Fruit fly (Drosophila melanogaster) whole organism, embryonic: ENCODE data around the gene piwi.

ENCODE experiments used
- ATbp ChIP-seq: fragments of 200-800 bp; sonication (Bioruptor generic); optimal IDR thresholded peaks from 2 replicates; lab custom pipeline; 2017; ENCODE audit warnings: missing biosample characterization, mild to moderate bottlenecking, missing genetic modification characterization, missing genetic modification reagents
- BEAF-32 ChIP-seq: fragments of 200-800 bp; sonication (Bioruptor generic); optimal IDR thresholded peaks from 3 replicates; lab custom pipeline; 2017; ENCODE audit warnings: missing biosample characterization, missing genetic modification characterization, mild to moderate bottlenecking, moderate library complexity, missing genetic modification reagents
- Bteb2 ChIP-seq: fragments of 200-800 bp; sonication (Bioruptor generic); optimal IDR thresholded peaks from 2 replicates; lab custom pipeline; 2016; ENCODE audit warnings: missing biosample characterization, missing genetic modification characterization
- CG1024 ChIP-seq: fragments of 200-800 bp; sonication (Bioruptor generic); IDR thresholded peaks from 2 replicates; pipeline ENCODE4 v1.3.6; 2022; ENCODE audit warnings: missing biosample characterization, missing genetic modification characterization
- CG10366 ChIP-seq: fragments of 200-800 bp; sonication (Bioruptor generic); IDR thresholded peaks from 2 replicates; pipeline ENCODE4 v1.3.6; 2022; ENCODE audit warnings: missing biosample characterization, missing genetic modification characterization
- CG10565 ChIP-seq: fragments of 200-800 bp; sonication (Bioruptor generic); optimal IDR thresholded peaks from 3 replicates; lab custom pipeline; 2016; ENCODE audit warnings: missing biosample characterization, mild to moderate bottlenecking, missing genetic modification characterization
- CG11247 ChIP-seq: fragments of 200-800 bp; sonication (Bioruptor generic); IDR thresholded peaks from 2 replicates; pipeline ENCODE4 v1.3.6; 2022; ENCODE audit warnings: missing biosample characterization, missing genetic modification characterization
- CG12659 ChIP-seq: fragments of 200-800 bp; sonication (Bioruptor generic); optimal IDR thresholded peaks from 3 replicates; lab custom pipeline; 2017; ENCODE audit warnings: mild to moderate bottlenecking, missing biosample characterization, missing genetic modification reagents, missing genetic modification characterization
- CG15011 ChIP-seq: fragments of 200-800 bp; sonication (Bioruptor generic); optimal IDR thresholded peaks from 3 replicates; lab custom pipeline; 2018; ENCODE audit warnings: missing biosample characterization, mild to moderate bottlenecking, missing genetic modification characterization
- CG17361 ChIP-seq: fragments of 200-800 bp; sonication (Bioruptor generic); IDR thresholded peaks from 3 replicates; pipeline ENCODE4 v1.3.6; 2022; ENCODE audit warnings: missing biosample characterization, missing genetic modification characterization
- CG33213 ChIP-seq: fragments of 200-800 bp; sonication (Bioruptor generic); optimal IDR thresholded peaks from 3 replicates; lab custom pipeline; 2016; ENCODE audit warnings: missing biosample characterization, missing genetic modification characterization
- CG3838 ChIP-seq: fragments of 200-800 bp; sonication (Bioruptor generic); optimal IDR thresholded peaks from 3 replicates; lab custom pipeline; 2016; ENCODE audit warnings: missing biosample characterization, missing genetic modification characterization
- CG3847 ChIP-seq: fragments of 200-800 bp; sonication (Bioruptor generic); IDR thresholded peaks from 2 replicates; pipeline ENCODE4 v1.3.6; 2022; ENCODE audit warnings: missing biosample characterization, missing genetic modification characterization
- CG3995 ChIP-seq: fragments of 200-800 bp; sonication (Bioruptor generic); optimal IDR thresholded peaks from 3 replicates; lab custom pipeline; 2016; ENCODE audit warnings: missing biosample characterization, missing genetic modification characterization
- CG6765 ChIP-seq: fragments of 200-800 bp; sonication (Bioruptor generic); optimal IDR thresholded peaks from 3 replicates; lab custom pipeline; 2017; ENCODE audit warnings: missing biosample characterization, mild to moderate bottlenecking, missing genetic modification characterization
- CG7271 ChIP-seq: fragments of 200-800 bp; sonication (Bioruptor generic); optimal IDR thresholded peaks from 2 replicates; lab custom pipeline; 2018; ENCODE audit warnings: missing biosample characterization, mild to moderate bottlenecking, missing genetic modification characterization, moderate library complexity
- CG8290 ChIP-seq, 3 experiments: fragments of 200-800 bp; sonication (Bioruptor generic); optimal IDR thresholded peaks; 2 replicates each; lab custom pipeline; 2016 to 2019; ENCODE audit warnings: missing biosample characterization in 3 of 3, missing genetic modification characterization in 3 of 3, mild to moderate bottlenecking in 2 of 3, moderate library complexity in 1 of 3
- CG8478 ChIP-seq: fragments of >200 bp; optimal IDR thresholded peaks from 2 replicates; lab custom pipeline; 2018
- CG9727 ChIP-seq: fragments of 200-800 bp; sonication (Bioruptor generic); optimal IDR thresholded peaks from 3 replicates; lab custom pipeline; 2017; ENCODE audit warnings: missing biosample characterization, mild to moderate bottlenecking, missing genetic modification characterization
- CG9817 ChIP-seq: fragments of 200-800 bp; sonication (Bioruptor generic); optimal IDR thresholded peaks from 2 replicates; lab custom pipeline; 2018; ENCODE audit warnings: missing biosample characterization, mild to moderate bottlenecking, missing genetic modification characterization, moderate library complexity
- CkIIα-i1 ChIP-seq: fragments of 200-800 bp; sonication (Bioruptor generic); IDR thresholded peaks from 2 replicates; pipeline ENCODE4 v1.3.6; 2022; ENCODE audit warnings: missing biosample characterization, missing genetic modification characterization
- Dp ChIP-seq: fragments of 200-800 bp; sonication (Bioruptor generic); optimal IDR thresholded peaks from 2 replicates; lab custom pipeline; 2018; ENCODE audit warnings: missing biosample characterization, mild to moderate bottlenecking, missing genetic modification characterization, moderate library complexity
- ERR ChIP-seq: fragments of 200-800 bp; sonication (Bioruptor generic); optimal IDR thresholded peaks from 2 replicates; lab custom pipeline; 2016; ENCODE audit warnings: missing biosample characterization, missing genetic modification characterization
- Fer3 ChIP-seq: fragments of 200-800 bp; sonication (Bioruptor generic); optimal IDR thresholded peaks from 2 replicates; lab custom pipeline; 2018; ENCODE audit warnings: missing biosample characterization, mild to moderate bottlenecking, missing genetic modification characterization, moderate library complexity
- Hr3 ChIP-seq: fragments of 200-800 bp; sonication (Bioruptor generic); optimal IDR thresholded peaks from 3 replicates; lab custom pipeline; 2016; ENCODE audit warnings: missing biosample characterization, missing genetic modification characterization
- Hr39 ChIP-seq: fragments of >200 bp; optimal IDR thresholded peaks from 2 replicates; lab custom pipeline; 2017
- MTF-1 ChIP-seq: fragments of 200-800 bp; sonication (Bioruptor generic); optimal IDR thresholded peaks from 2 replicates; lab custom pipeline; 2018; ENCODE audit warnings: missing biosample characterization, mild to moderate bottlenecking, missing genetic modification characterization, borderline replicate concordance
- NFAT ChIP-seq: fragments of 200-800 bp; sonication (Bioruptor generic); IDR thresholded peaks from 2 replicates; pipeline ENCODE4 v1.3.6; 2022; ENCODE audit warnings: missing biosample characterization, missing genetic modification characterization
- NK7.1 ChIP-seq: fragments of 200-800 bp; sonication (Bioruptor generic); optimal IDR thresholded peaks from 3 replicates; lab custom pipeline; 2016; ENCODE audit warnings: missing biosample characterization, missing genetic modification characterization
- Neu2 ChIP-seq: fragments of 200-800 bp; sonication (Bioruptor generic); optimal IDR thresholded peaks from 3 replicates; lab custom pipeline; 2016; ENCODE audit warnings: missing biosample characterization, missing genetic modification characterization, borderline replicate concordance
- Oaz ChIP-seq: fragments of 200-800 bp; sonication (Bioruptor generic); IDR thresholded peaks from 2 replicates; pipeline ENCODE4 v1.3.6; 2022; ENCODE audit warnings: missing biosample characterization, missing genetic modification characterization
- Scr ChIP-seq: fragments of 200-800 bp; sonication (Bioruptor generic); IDR thresholded peaks from 2 replicates; pipeline ENCODE4 v1.3.6; 2022; ENCODE audit warnings: missing biosample characterization, missing genetic modification characterization; ENCODE audit not compliant: partially characterized antibody
- TFAM ChIP-seq: fragments of 200-800 bp; sonication (Bioruptor generic); optimal IDR thresholded peaks from 2 replicates; lab custom pipeline; 2017; ENCODE audit warnings: missing biosample characterization, missing genetic modification characterization, inconsistent platforms
- Usf ChIP-seq: fragments of 200-800 bp; sonication (Bioruptor generic); optimal IDR thresholded peaks from 2 replicates; lab custom pipeline; 2017; ENCODE audit warnings: missing genotype, missing biosample characterization, missing genetic modification characterization
- YL-1 ChIP-seq: fragments of 200-800 bp; sonication (Bioruptor generic); optimal IDR thresholded peaks from 3 replicates; lab custom pipeline; 2017; ENCODE audit warnings: missing biosample characterization, mild to moderate bottlenecking, missing genetic modification characterization
- ap ChIP-seq: fragments of 200-800 bp; sonication (Bioruptor generic); IDR thresholded peaks from 2 replicates; pipeline ENCODE4 v1.3.6; 2022; ENCODE audit warnings: missing biosample characterization, missing genetic modification characterization
- chif ChIP-seq, 2 experiments: fragments of 200-800 bp; sonication (Bioruptor generic); optimal IDR thresholded peaks; 3 replicates each; lab custom pipeline; 2016; ENCODE audit warnings: missing biosample characterization in 2 of 2, missing genetic modification characterization in 2 of 2
- crol ChIP-seq: fragments of 200-800 bp; sonication (Bioruptor generic); IDR thresholded peaks from 2 replicates; pipeline ENCODE4 v1.3.6; 2022; ENCODE audit warnings: missing biosample characterization, missing genetic modification characterization
- fd102C ChIP-seq: fragments of 200-800 bp; sonication (Bioruptor generic); optimal IDR thresholded peaks from 2 replicates; lab custom pipeline; 2018; ENCODE audit warnings: missing biosample characterization, mild to moderate bottlenecking, missing genetic modification characterization, moderate library complexity
- gce ChIP-seq: fragments of 200-800 bp; sonication (Bioruptor generic); IDR thresholded peaks from 3 replicates; pipeline ENCODE4 v1.3.6; 2022; ENCODE audit warnings: missing biosample characterization, missing genetic modification characterization
- grn ChIP-seq: fragments of 200-800 bp; sonication (Bioruptor generic); optimal IDR thresholded peaks from 3 replicates; lab custom pipeline; 2017; ENCODE audit warnings: missing biosample characterization, missing genetic modification characterization
- lbe ChIP-seq: fragments of 200-800 bp; sonication (Bioruptor generic); optimal IDR thresholded peaks from 2 replicates; lab custom pipeline; 2016; ENCODE audit warnings: missing biosample characterization, mild to moderate bottlenecking, missing genetic modification characterization
- lilli ChIP-seq: fragments of 200-800 bp; sonication (Bioruptor generic); optimal IDR thresholded peaks from 3 replicates; lab custom pipeline; 2016; ENCODE audit warnings: missing biosample characterization, missing genetic modification characterization
- lola ChIP-seq, 3 experiments: fragments of >200 bp in 2 of 3; fragments of 200-800 bp in 1 of 3; sonication (Bioruptor generic) in 1 of 3; optimal IDR thresholded peaks; 2 replicates each; lab custom pipeline; 2017 to 2019; ENCODE audit warnings: missing biosample characterization in 3 of 3, missing genetic modification characterization in 3 of 3, mild to moderate bottlenecking in 1 of 3, moderate library complexity in 1 of 3
- peb ChIP-seq: fragments of 200-800 bp; sonication (Bioruptor generic); IDR thresholded peaks from 2 replicates; pipeline ENCODE4 v1.3.6; 2022; ENCODE audit warnings: missing biosample characterization, missing genetic modification characterization
- phol ChIP-seq: fragments of 200-800 bp; sonication (Bioruptor generic); optimal IDR thresholded peaks from 3 replicates; lab custom pipeline; 2018; ENCODE audit warnings: missing biosample characterization, mild to moderate bottlenecking, missing genetic modification characterization, moderate library complexity
- repo ChIP-seq: fragments of 200-800 bp; sonication (Bioruptor generic); optimal IDR thresholded peaks from 2 replicates; lab custom pipeline; 2016; ENCODE audit warnings: missing biosample characterization, missing genetic modification characterization
- sens-2 ChIP-seq: fragments of 200-800 bp; sonication (Bioruptor generic); IDR thresholded peaks from 2 replicates; pipeline ENCODE4 v1.3.6; 2022; ENCODE audit warnings: missing biosample characterization, missing genetic modification characterization
- sug ChIP-seq: fragments of 200-800 bp; optimal IDR thresholded peaks from 2 replicates; lab custom pipeline; 2019; ENCODE audit warnings: missing biosample characterization, mild to moderate bottlenecking, missing genetic modification characterization, moderate library complexity
- trem ChIP-seq: fragments of 200-800 bp; optimal IDR thresholded peaks from 3 replicates; lab custom pipeline; 2019; ENCODE audit warnings: missing biosample characterization, mild to moderate bottlenecking, missing genetic modification characterization, moderate library complexity
- z ChIP-seq: fragments of 200-800 bp; sonication (Bioruptor generic); IDR thresholded peaks from 3 replicates; pipeline ENCODE4 v1.3.6; 2022; ENCODE audit warnings: missing biosample characterization, missing genetic modification characterization
- zen ChIP-seq: fragments of 200-800 bp; sonication (Bioruptor generic); optimal IDR thresholded peaks from 3 replicates; lab custom pipeline; 2018; ENCODE audit warnings: missing biosample characterization, mild to moderate bottlenecking, missing genetic modification characterization, moderate library complexity

Gene piwi

dm6 chr2L:10970134-10970533, 17.1 kb downstream of the piwi start, which contains the start of the genes Tmem214 and YL-1 (continued):
- TF ChIP-seq ap (GFP tag; lab: Robert Waterston, UW) (no peak), Hr39 (no peak), Bteb2 (no peak), CG1024 (GFP tag; lab: Robert Waterston, UW) (no peak), gce (no peak), CG3995 (GFP tag; lab: Kevin White, UChicago) (peak; percentile 17), CG15011 (GFP tag; lab: Kevin White, UChicago) (no peak), CG10565 (GFP tag; lab: Kevin White, UChicago) (no peak), CG17361 (GFP tag; lab: Robert Waterston, UW) (0 out of 3 replicates have a peak, but pooled peaks have one; percentile 28), Neu2 (GFP tag; lab: Kevin White, UChicago) (no peak), CG10366 (GFP tag; lab: Robert Waterston, UW) (no peak), MTF-1 (GFP tag; lab: Kevin White, UChicago) (no peak), CG12659 (GFP tag; lab: Kevin White, UChicago) (peak; percentile 76), lbe (GFP tag; lab: Kevin White, UChicago) (no peak), BEAF-32 (GFP tag; lab: Kevin White, UChicago) (peak; percentile 79), fd102C (GFP tag; lab: Kevin White, UChicago) (no peak), CG33213 (peak; percentile 10), lola (GFP tag; optimal IDR thresholded peaks at IDR 0.05; lab: Kevin White, UChicago) (no peak), NK7.1 (GFP tag; lab: Kevin White, UChicago) (no peak), CkIIα-i1 (GFP tag; lab: Robert Waterston, UW) (no peak), TFAM (GFP tag; lab: Kevin White, UChicago) (no peak), ATbp (GFP tag; lab: Kevin White, UChicago) (no peak), ERR (GFP tag; lab: Kevin White, UChicago) (no peak), Scr (GFP tag; lab: Robert Waterston, UW) (peak; percentile 69), CG9817 (no peak), CG6765 (GFP tag; lab: Kevin White, UChicago) (no peak), Dp (GFP tag; lab: Kevin White, UChicago) (peak; percentile 49), Oaz (GFP tag; lab: Robert Waterston, UW) (no peak), z (GFP tag; lab: Robert Waterston, UW) (no peak), CG3838 (GFP tag; lab: Kevin White, UChicago) (no peak), lilli (GFP tag; lab: Kevin White, UChicago) (peak; percentile 5), Usf (GFP tag; lab: Kevin White, UChicago) (no peak), CG7271 (no peak), YL-1 (GFP tag; lab: Kevin White, UChicago) (peak; percentile 98), grn (no peak), sens-2 (GFP tag; lab: Robert Waterston, UW) (no peak), chif (GFP tag; optimal IDR thresholded peaks at IDR 0.05; lab: Kevin White, UChicago) (no peak), CG8478 (no peak), CG8290 (GFP tag; optimal IDR thresholded peaks at IDR 0.05; lab: Kevin White, UChicago) (no peak), CG8290 (tag; optimal IDR thresholded peaks at IDR 0.05; lab: Kevin White, UChicago) (no peak), CG11247 (no peak), crol (no peak), trem (tag; lab: Kevin White, UChicago) (peak; percentile 78), CG9727 (peak; percentile 7), Hr3 (GFP tag; lab: Kevin White, UChicago) (no peak), phol (tag; lab: Kevin White, UChicago) (peak; percentile 86), Fer3 (tag; lab: Kevin White, UChicago) (no peak), peb (GFP tag; lab: Robert Waterston, UW) (no peak), repo (GFP tag; lab: Kevin White, UChicago) (no peak), NFAT (GFP tag; lab: Robert Waterston, UW) (no peak), sug (tag; lab: Kevin White, UChicago) (no peak), CG3847 (peak; percentile 59), zen (tag; lab: Kevin White, UChicago) (peak; percentile 16)
